Worm (Caenorhabditis elegans) whole organism, young adult: Measurements from ENCODE around the gene M04G7.2.

ENCODE experiments used
- B0035.1 ChIP-seq: sonication (generic microtip); optimal IDR thresholded peaks from 2 replicates; lab custom pipeline; 2016; ENCODE audit warnings: missing genetic modification characterization, mild to moderate bottlenecking, missing compliant biosample characterization, missing genotype, missing genetic modification reagents
- B0261.1 ChIP-seq: sonication (generic microtip); optimal IDR thresholded peaks from 2 replicates; lab custom pipeline; 2016; ENCODE audit warnings: mild to moderate bottlenecking, missing genetic modification characterization, moderate library complexity, missing compliant biosample characterization
- B0336.3 ChIP-seq: fragments of 200-800 bp; sonication (Bioruptor generic); IDR thresholded peaks from 2 replicates; pipeline ENCODE4 v1.3.6; 2022; ENCODE audit warnings: missing genetic modification characterization, missing compliant biosample characterization
- C06A6.2 ChIP-seq: fragments of 200-800 bp; sonication (Bioruptor generic); conservative IDR thresholded peaks from 2 replicates; pipeline ENCODE4 v1.3.6; 2022; ENCODE audit warnings: missing genetic modification characterization, missing compliant biosample characterization
- C17E4.6 ChIP-seq: fragments of 200-800 bp; sonication (Bioruptor generic); IDR thresholded peaks from 2 replicates; pipeline ENCODE4 v1.3.6; 2022; ENCODE audit warnings: missing genetic modification reagents, missing genetic modification characterization, missing compliant biosample characterization
- F33H1.4 ChIP-seq: fragments of 200-800 bp; sonication (Bioruptor generic); IDR thresholded peaks from 2 replicates; pipeline ENCODE4 v1.3.6; 2022; ENCODE audit warnings: missing genetic modification reagents, missing genetic modification characterization, missing compliant biosample characterization
- F37B4.10 ChIP-seq: fragments of 200-800 bp; sonication (Bioruptor generic); IDR thresholded peaks from 2 replicates; pipeline ENCODE4 v1.3.6; 2022; ENCODE audit warnings: missing genetic modification characterization, missing compliant biosample characterization
- F39B2.1 ChIP-seq: fragments of 200-800 bp; sonication (Bioruptor generic); IDR thresholded peaks from 2 replicates; pipeline ENCODE4 v1.3.6; 2022; ENCODE audit warnings: missing genetic modification reagents, missing genetic modification characterization, missing compliant biosample characterization
- F55B11.4 ChIP-seq: sonication (generic microtip); optimal IDR thresholded peaks from 2 replicates; lab custom pipeline; 2016; ENCODE audit warnings: missing compliant biosample characterization, missing genetic modification characterization, borderline replicate concordance; ENCODE audit not compliant: insufficient read depth
- F57A8.1 ChIP-seq: fragments of 200-800 bp; sonication (Bioruptor generic); optimal IDR thresholded peaks from 2 replicates; lab custom pipeline; 2018; ENCODE audit warnings: mild to moderate bottlenecking, missing genetic modification characterization, moderate library complexity, missing compliant biosample characterization
- T07F8.4 ChIP-seq: sonication (generic microtip); optimal IDR thresholded peaks from 2 replicates; lab custom pipeline; 2016; ENCODE audit warnings: mild to moderate bottlenecking, missing genetic modification characterization, moderate library complexity, missing compliant biosample characterization
- Y53F4B.3 ChIP-seq: fragments of 200-800 bp; sonication (Bioruptor generic); IDR thresholded peaks from 2 replicates; pipeline ENCODE4 v1.3.6; 2022; ENCODE audit warnings: missing genetic modification reagents, missing genetic modification characterization, missing compliant biosample characterization
- Y56A3A.18 ChIP-seq: fragments of 200-800 bp; sonication (Bioruptor generic); IDR thresholded peaks from 2 replicates; pipeline ENCODE4 v1.3.6; 2022; ENCODE audit warnings: missing genetic modification reagents, missing genetic modification characterization, missing compliant biosample characterization
- Y95B8A.8 ChIP-seq: fragments of 200-800 bp; sonication (Bioruptor generic); IDR thresholded peaks from 2 replicates; pipeline ENCODE4 v1.3.6; 2022; ENCODE audit warnings: missing genetic modification reagents, missing genetic modification characterization, missing compliant biosample characterization
- ZK185.1 ChIP-seq: sonication (generic microtip); optimal IDR thresholded peaks from 2 replicates; lab custom pipeline; 2016; ENCODE audit warnings: mild to moderate bottlenecking, missing genetic modification characterization, missing compliant biosample characterization; ENCODE audit not compliant: poor library complexity, severe bottlenecking
- aptf-2 ChIP-seq: fragments of 200-800 bp; sonication (Bioruptor generic); conservative IDR thresholded peaks from 2 replicates; pipeline ENCODE4 v1.3.6; 2022; ENCODE audit warnings: missing genetic modification reagents, missing genetic modification characterization, missing compliant biosample characterization
- ceh-58 ChIP-seq: fragments of 200-800 bp; sonication (Bioruptor generic); IDR thresholded peaks from 2 replicates; pipeline ENCODE4 v1.3.6; 2022; ENCODE audit warnings: missing genetic modification characterization, missing compliant biosample characterization
- chd-7 ChIP-seq: sonication (generic microtip); optimal IDR thresholded peaks from 2 replicates; lab custom pipeline; 2016; ENCODE audit warnings: mild to moderate bottlenecking, missing genetic modification characterization, moderate library complexity, missing compliant biosample characterization
- egrh-3 ChIP-seq: fragments of 200-800 bp; sonication (Bioruptor generic); IDR thresholded peaks from 2 replicates; pipeline ENCODE4 v1.3.6; 2022; ENCODE audit warnings: missing genetic modification reagents, missing genetic modification characterization, missing compliant biosample characterization
- gei-17 ChIP-seq: fragments of 200-800 bp; sonication (Bioruptor generic); optimal IDR thresholded peaks from 2 replicates; lab custom pipeline; 2018; ENCODE audit warnings: mild to moderate bottlenecking, missing genetic modification characterization, missing compliant biosample characterization
- hmg-20 ChIP-seq: fragments of 200-800 bp; sonication (Bioruptor generic); IDR thresholded peaks from 2 replicates; pipeline ENCODE4 v1.3.6; 2022; ENCODE audit warnings: missing genetic modification reagents, missing genetic modification characterization, missing compliant biosample characterization
- hsf-1 ChIP-seq: fragments of 200-800 bp; sonication (Bioruptor generic); IDR thresholded peaks from 2 replicates; pipeline ENCODE4 v1.3.6; 2022; ENCODE audit warnings: missing genetic modification reagents, missing genetic modification characterization, missing compliant biosample characterization
- lag-1 ChIP-seq: fragments of 200-800 bp; sonication (Bioruptor generic); IDR thresholded peaks from 2 replicates; pipeline ENCODE4 v1.3.6; 2022; ENCODE audit warnings: missing genetic modification reagents, missing genetic modification characterization, missing compliant biosample characterization
- let-607 ChIP-seq, 2 experiments: fragments of 200-800 bp in 1 of 2; sonication (Bioruptor generic) in 1 of 2; sonication (generic microtip) in 1 of 2; optimal IDR thresholded peaks; 2 replicates each; lab custom pipeline; 2016 to 2018; ENCODE audit warnings: mild to moderate bottlenecking in 2 of 2, missing compliant biosample characterization in 2 of 2, missing genetic modification characterization in 2 of 2, moderate library complexity in 2 of 2, missing genotype in 1 of 2
- lin-40 ChIP-seq: sonication (generic microtip); optimal IDR thresholded peaks from 2 replicates; lab custom pipeline; 2016; ENCODE audit warnings: missing genetic modification characterization, mild to moderate bottlenecking, missing compliant biosample characterization, missing genotype, missing genetic modification reagents
- lin-54 ChIP-seq: fragments of 200-800 bp; sonication (Bioruptor generic); optimal IDR thresholded peaks from 2 replicates; lab custom pipeline; 2018; ENCODE audit warnings: mild to moderate bottlenecking, missing genetic modification characterization, missing compliant biosample characterization
- lir-1 ChIP-seq: fragments of 200-800 bp; sonication (Bioruptor generic); conservative IDR thresholded peaks from 2 replicates; pipeline ENCODE4 v1.3.6; 2022; ENCODE audit warnings: missing genetic modification reagents, missing genetic modification characterization, missing compliant biosample characterization
- lsy-27 ChIP-seq: sonication (generic microtip); optimal IDR thresholded peaks from 2 replicates; lab custom pipeline; 2017; ENCODE audit warnings: missing genetic modification characterization, mild to moderate bottlenecking, missing compliant biosample characterization, antibody characterized with exemption, missing genotype, borderline replicate concordance; ENCODE audit not compliant: insufficient read depth
- mcd-1 ChIP-seq: fragments of 200-800 bp; sonication (Bioruptor generic); IDR thresholded peaks from 2 replicates; pipeline ENCODE4 v1.3.6; 2022; ENCODE audit warnings: missing genetic modification reagents, missing genetic modification characterization, missing compliant biosample characterization
- mel-28 ChIP-seq: sonication (generic microtip); optimal IDR thresholded peaks from 2 replicates; lab custom pipeline; 2016; ENCODE audit warnings: borderline replicate concordance, mild to moderate bottlenecking, missing genetic modification characterization, missing compliant biosample characterization
- mxl-1 ChIP-seq: sonication (generic microtip); optimal IDR thresholded peaks from 2 replicates; lab custom pipeline; 2016; ENCODE audit warnings: missing genetic modification characterization, missing compliant biosample characterization
- nfya-1 ChIP-seq: sonication (generic microtip); optimal IDR thresholded peaks from 2 replicates; lab custom pipeline; 2017; ENCODE audit warnings: antibody characterized with exemption, missing compliant biosample characterization, missing genetic modification characterization, borderline replicate concordance; ENCODE audit not compliant: insufficient read depth
- nfyb-1 ChIP-seq: fragments of 200-800 bp; sonication (Bioruptor generic); IDR thresholded peaks from 2 replicates; pipeline ENCODE4 v1.3.6; 2022; ENCODE audit warnings: missing genetic modification reagents, missing genetic modification characterization, missing compliant biosample characterization
- nhr-80 ChIP-seq: sonication (generic microtip); optimal IDR thresholded peaks from 2 replicates; lab custom pipeline; 2016; ENCODE audit warnings: missing genetic modification characterization, missing compliant biosample characterization
- nhr-90 ChIP-seq: sonication (generic microtip); optimal IDR thresholded peaks from 2 replicates; lab custom pipeline; 2016; ENCODE audit warnings: missing genotype, mild to moderate bottlenecking, missing genetic modification characterization, missing compliant biosample characterization
- pha-4 ChIP-seq: fragments of 150-350 bp; sonication (generic microtip); optimal IDR thresholded peaks from 2 replicates; lab custom pipeline; 2014; ENCODE audit warnings: missing biosample characterization, missing genetic modification reagents, missing genetic modification characterization
- snpc-1.1 ChIP-seq: sonication (generic microtip); optimal IDR thresholded peaks from 2 replicates; lab custom pipeline; 2017; ENCODE audit warnings: missing genetic modification characterization, mild to moderate bottlenecking, missing compliant biosample characterization, antibody characterized with exemption, moderate library complexity, missing genotype, missing genetic modification reagents; ENCODE audit not compliant: insufficient read depth
- snpc-1.3 ChIP-seq: sonication (generic microtip); optimal IDR thresholded peaks from 2 replicates; lab custom pipeline; 2017; ENCODE audit warnings: missing genetic modification characterization, mild to moderate bottlenecking, missing compliant biosample characterization, antibody characterized with exemption, moderate library complexity, missing genotype, missing genetic modification reagents; ENCODE audit not compliant: insufficient read depth
- snpc-3.4 ChIP-seq: sonication (generic microtip); optimal IDR thresholded peaks from 2 replicates; lab custom pipeline; 2017; ENCODE audit warnings: missing genetic modification characterization, mild to moderate bottlenecking, missing compliant biosample characterization, antibody characterized with exemption, moderate library complexity, missing genotype, missing genetic modification reagents
- sptf-2 ChIP-seq: fragments of 200-800 bp; sonication (Bioruptor generic); optimal IDR thresholded peaks from 2 replicates; lab custom pipeline; 2018; ENCODE audit warnings: mild to moderate bottlenecking, missing genetic modification characterization, missing compliant biosample characterization
- tlf-1 ChIP-seq: fragments of 200-800 bp; sonication (Bioruptor generic); optimal IDR thresholded peaks from 2 replicates; lab custom pipeline; 2018; ENCODE audit warnings: mild to moderate bottlenecking, missing genetic modification characterization, missing compliant biosample characterization
- unc-130 ChIP-seq: sonication (generic microtip); optimal IDR thresholded peaks from 2 replicates; lab custom pipeline; 2016; ENCODE audit warnings: missing genetic modification reagents, missing genetic modification characterization, missing compliant biosample characterization
- ztf-18 ChIP-seq: sonication (generic microtip); optimal IDR thresholded peaks from 2 replicates; lab custom pipeline; 2016; ENCODE audit warnings: missing genotype, mild to moderate bottlenecking, missing genetic modification characterization, missing compliant biosample characterization
- ztf-25 ChIP-seq: fragments of 200-800 bp; sonication (Bioruptor generic); IDR thresholded peaks from 2 replicates; pipeline ENCODE4 v1.3.6; 2022; ENCODE audit warnings: missing genetic modification reagents, missing genetic modification characterization, missing compliant biosample characterization
- ztf-3 ChIP-seq: fragments of 200-800 bp; sonication (Bioruptor generic); optimal IDR thresholded peaks from 2 replicates; lab custom pipeline; 2018; ENCODE audit warnings: mild to moderate bottlenecking, missing genetic modification characterization, missing compliant biosample characterization

M04G7.2 gene

ce11 chrIV:427100-427908, 33.5 kb downstream of the M04G7.2 start (continued):
- TF ChIP-seq B0261.1 (tag; lab: Kevin White, UChicago) (no peak), let-607 (tag; optimal IDR thresholded peaks at IDR 0.05; lab: Kevin White, UChicago) (no peak), F57A8.1 (GFP tag; lab: Kevin White, UChicago) (no peak), hmg-20 (GFP tag; lab: Robert Waterston, UW) (no peak), snpc-1.1 (tag; lab: Kevin White, UChicago) (peak; percentile 67), pha-4 (tag; lab: Kevin White, UChicago) (no peak), mel-28 (tag; lab: Kevin White, UChicago) (no peak), tlf-1 (GFP tag; lab: Kevin White, UChicago) (peak; percentile 50), snpc-1.3 (tag; lab: Kevin White, UChicago) (peak; percentile 16), nfya-1 (tag; lab: Kevin White, UChicago) (no peak), Y56A3A.18 (GFP tag; lab: Robert Waterston, UW) (no peak), hsf-1 (GFP tag; lab: Robert Waterston, UW) (peak; percentile 66), B0035.1 (tag; lab: Kevin White, UChicago) (no peak), Y53F4B.3 (no peak), T07F8.4 (tag; lab: Kevin White, UChicago) (no peak), egrh-3 (GFP tag; lab: Robert Waterston, UW) (no peak), snpc-3.4 (tag; lab: Kevin White, UChicago) (peak; percentile 54), C17E4.6 (GFP tag; lab: Robert Waterston, UW) (0 out of 2 replicates have a peak, but pooled peaks have one; percentile 43), ztf-18 (no peak), nhr-80 (tag; lab: Kevin White, UChicago) (no peak), lin-40 (tag; lab: Kevin White, UChicago) (no peak), F55B11.4 (tag; lab: Kevin White, UChicago) (no peak), ceh-58 (0 out of 2 replicates have a peak, but pooled peaks have one; percentile 66), chd-7 (tag; lab: Kevin White, UChicago) (peak; percentile 33), gei-17 (GFP tag; lab: Kevin White, UChicago) (no peak), lin-54 (GFP tag; lab: Kevin White, UChicago) (peak; percentile 32), unc-130 (GFP tag; lab: Kevin White, UChicago) (no peak), sptf-2 (GFP tag; lab: Kevin White, UChicago) (no peak), mxl-1 (tag; lab: Kevin White, UChicago) (no peak), ztf-25 (GFP tag; lab: Robert Waterston, UW) (no peak), aptf-2 (GFP tag; lab: Robert Waterston, UW) (no peak), B0336.3 (GFP tag; lab: Robert Waterston, UW) (no peak), lsy-27 (tag; lab: Kevin White, UChicago) (no peak), ztf-3 (no peak), F39B2.1 (GFP tag; lab: Robert Waterston, UW) (peak; percentile 83), C06A6.2 (GFP tag; lab: Robert Waterston, UW) (no peak), nhr-90 (tag; lab: Kevin White, UChicago) (no peak), lir-1 (GFP tag; lab: Robert Waterston, UW) (no peak), F33H1.4 (GFP tag; lab: Robert Waterston, UW) (no peak; the same call in 1 of the 2 replicates), F37B4.10 (0 out of 2 replicates have a peak, but pooled peaks have one; percentile 81), Y95B8A.8 (GFP tag; lab: Robert Waterston, UW) (no peak), mcd-1 (GFP tag; lab: Robert Waterston, UW) (peak; percentile 8; the same call in 1 of the 2 replicates), ZK185.1 (no peak), nfyb-1 (GFP tag; lab: Robert Waterston, UW) (0 out of 2 replicates have a peak, but pooled peaks have one; percentile 22), lag-1 (GFP tag; lab: Robert Waterston, UW) (no peak)
